Worm (Caenorhabditis elegans): ENCODE results near the gene C01G5.9.

DNA sequence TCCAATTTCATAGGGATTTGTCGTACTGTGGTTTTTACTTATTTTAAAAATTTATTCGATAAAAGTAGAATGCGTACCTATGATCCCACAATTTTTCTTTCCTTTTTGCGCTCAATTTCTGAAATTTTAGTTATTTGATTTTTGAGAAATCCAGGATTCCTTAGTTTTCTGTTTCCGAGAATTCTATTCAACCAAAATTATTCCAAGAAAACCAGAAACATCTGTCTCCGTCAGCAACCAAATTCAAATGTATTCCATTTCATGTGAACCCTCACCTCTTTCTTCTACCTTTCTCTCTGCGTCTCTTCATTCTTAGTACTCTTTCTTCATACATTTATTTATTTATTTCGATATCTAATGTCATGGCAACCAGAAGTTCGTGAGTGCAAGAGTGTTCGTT, 7.9 kb upstream of the C01G5.9 start:
- TF ChIP-seq mbf-1 (tag; optimal IDR thresholded peaks at IDR 0.05) (no peak), lin-13 (GFP tag; optimal IDR thresholded peaks at IDR 0.05) (no peak), unc-62 (GFP tag; optimal IDR thresholded peaks at IDR 0.05) (no peak), elt-1 (tag; optimal IDR thresholded peaks at IDR 0.05) (no peak), sem-4 (tag; optimal IDR thresholded peaks at IDR 0.05) (no peak), unc-39 (tag; optimal IDR thresholded peaks at IDR 0.05) (no peak), peb-1 (tag; optimal IDR thresholded peaks at IDR 0.05) (no peak), F13H6.1 (tag; optimal IDR thresholded peaks at IDR 0.05) (no peak), nhr-77 (tag; optimal IDR thresholded peaks at IDR 0.05) (no peak), skn-1 (tag; optimal IDR thresholded peaks at IDR 0.05) (no peak)
